Fruit fly (Drosophila melanogaster): Measurements from ENCODE around the gene CG43317.

Gene CG43317

dm6 chr3R:15794258-15794727, 39.9 kb downstream of the CG43317 start (continued):
- peak; percentile 5 for TF ChIP-seq CG1602 (GFP tag; optimal IDR thresholded peaks at IDR 0.05)
- TF ChIP-seq CG17802 (tag; optimal IDR thresholded peaks at IDR 0.05): no peak
- peak; percentile 4 for TF ChIP-seq vfl (GFP tag; optimal IDR thresholded peaks at IDR 0.05)
- peak; percentile 72 for TF ChIP-seq kni (GFP tag; optimal IDR thresholded peaks at IDR 0.05)
- 0 out of 3 replicates have a peak, but pooled peaks have one; percentile 10 for TF ChIP-seq row (GFP tag; IDR thresholded peaks at IDR 0.05)
- peak; percentile 92 for TF ChIP-seq CG32772 (GFP tag; IDR thresholded peaks at IDR 0.05)
- TF ChIP-seq HHEX (GFP tag; optimal IDR thresholded peaks at IDR 0.05): peak; percentile 49
- peak; percentile 39 for TF ChIP-seq Nf-YC (tag; optimal IDR thresholded peaks at IDR 0.05)
- peak; percentile 70 for TF ChIP-seq CG10543 (GFP tag; optimal IDR thresholded peaks at IDR 0.05)
- TF ChIP-seq CG16863 (GFP tag; optimal IDR thresholded peaks at IDR 0.05): peak; percentile 51
- TF ChIP-seq CG11398 (GFP tag; optimal IDR thresholded peaks at IDR 0.05): peak; percentile 39
- no peak for TF ChIP-seq Hmx (GFP tag; optimal IDR thresholded peaks at IDR 0.05)
- TF ChIP-seq CG7839 (tag; optimal IDR thresholded peaks at IDR 0.05): peak; percentile 29
- peak; percentile 38 for TF ChIP-seq CG13296 (GFP tag; optimal IDR thresholded peaks at IDR 0.05)
- TF ChIP-seq CG3838 (GFP tag; optimal IDR thresholded peaks at IDR 0.05): peak; percentile 41
- TF ChIP-seq BtbVII (GFP tag; optimal IDR thresholded peaks at IDR 0.05): peak; percentile 53
- peak; percentile 50; the same call in 1 of the 3 replicates for TF ChIP-seq Dbx (GFP tag; IDR thresholded peaks at IDR 0.05)
- peak; percentile 67 for TF ChIP-seq ATbp (GFP tag; optimal IDR thresholded peaks at IDR 0.05)
- no peak for TF ChIP-seq CG8765 (GFP tag; IDR thresholded peaks at IDR 0.05)
- no peak; the same call in 2 of the 3 replicates for TF ChIP-seq Opbp (GFP tag; IDR thresholded peaks at IDR 0.05; ENCODE audit: partially characterized antibody)
- TF ChIP-seq CG14441 (GFP tag; IDR thresholded peaks at IDR 0.05): peak; percentile 26; the same call in 1 of the 2 replicates
- TF ChIP-seq CG17361 (GFP tag; IDR thresholded peaks at IDR 0.05): no peak; the same call in 2 of the 3 replicates
- TF ChIP-seq Six4 (GFP tag; optimal IDR thresholded peaks at IDR 0.05): no peak
- peak; percentile 47 for TF ChIP-seq CG15601 (tag; optimal IDR thresholded peaks at IDR 0.05)
- no peak for TF ChIP-seq mam (GFP tag; optimal IDR thresholded peaks at IDR 0.05)
- no peak for TF ChIP-seq CG30403 (GFP tag; optimal IDR thresholded peaks at IDR 0.05)
- TF ChIP-seq gt (GFP tag; IDR thresholded peaks at IDR 0.05): no peak
- TF ChIP-seq CG6813 (GFP tag; optimal IDR thresholded peaks at IDR 0.05): no peak
- no peak for TF ChIP-seq CG9876 (GFP tag; optimal IDR thresholded peaks at IDR 0.05)
- TF ChIP-seq CG3281 (GFP tag; optimal IDR thresholded peaks at IDR 0.05): peak; percentile 49
- TF ChIP-seq CG31441 (GFP tag; IDR thresholded peaks at IDR 0.05): no peak
- no peak for TF ChIP-seq CG7963 (GFP tag; IDR thresholded peaks at IDR 0.05; ENCODE audit: partially characterized antibody)
- peak; percentile 66 for TF ChIP-seq CG33213 (GFP tag; optimal IDR thresholded peaks at IDR 0.05)
- peak; percentile 1 for TF ChIP-seq Atf-2 (GFP tag; optimal IDR thresholded peaks at IDR 0.05)
- TF ChIP-seq ttk (GFP tag; IDR thresholded peaks at IDR 0.05): no peak
- TF ChIP-seq scrt (GFP tag; optimal IDR thresholded peaks at IDR 0.05): no peak
- peak; percentile 2 for TF ChIP-seq CG8388 (GFP tag; optimal IDR thresholded peaks at IDR 0.05)
- no peak for TF ChIP-seq dmrt11E (tag; optimal IDR thresholded peaks at IDR 0.05)
- no peak for TF ChIP-seq CG2889 (GFP tag; IDR thresholded peaks at IDR 0.05)
- no peak for TF ChIP-seq tup (GFP tag; optimal IDR thresholded peaks at IDR 0.05)
- TF ChIP-seq CG14014 (GFP tag; IDR thresholded peaks at IDR 0.05): peak; percentile 69; the same call in 1 of the 2 replicates
- peak; percentile 39 for TF ChIP-seq CG12071 (GFP tag; optimal IDR thresholded peaks at IDR 0.05)
- no peak for TF ChIP-seq CG4707 (GFP tag; optimal IDR thresholded peaks at IDR 0.05)
- no peak for TF ChIP-seq CG9437 (GFP tag; optimal IDR thresholded peaks at IDR 0.05)
- TF ChIP-seq Dll (GFP tag; IDR thresholded peaks at IDR 0.05; ENCODE audit: partially characterized antibody): no peak
- no peak for TF ChIP-seq gfzf (GFP tag; optimal IDR thresholded peaks at IDR 0.05)
- TF ChIP-seq NK7.1 (GFP tag; optimal IDR thresholded peaks at IDR 0.05): peak; percentile 15
- TF ChIP-seq Nf-YB (GFP tag; optimal IDR thresholded peaks at IDR 0.05): no peak
- peak; percentile 11 for TF ChIP-seq zfh2 (GFP tag; optimal IDR thresholded peaks at IDR 0.05)
- no peak for TF ChIP-seq CG3726 (GFP tag; IDR thresholded peaks at IDR 0.05)

Measured in whole organism, embryonic.